Fruit fly (Drosophila melanogaster): ENCODE results near the gene Rab1.
A peak's percentile ranks its signal among the peaks of the same experiment; 100 is the strongest.

The Rab1 gene

dm6 chr3R:21263177-21263576 lies 5.7 kb downstream of the Rab1 start (continued):
- TF ChIP-seq fd96Cb (tag; optimal IDR thresholded peaks at IDR 0.05), result no peak
- peak; percentile 78 for TF ChIP-seq sens (GFP tag)
- no peak for TF ChIP-seq NK7.1 (GFP tag; optimal IDR thresholded peaks at IDR 0.05)
- no peak for TF ChIP-seq hbn (GFP tag; IDR thresholded peaks at IDR 0.05; ENCODE audit: partially characterized antibody)
- peak in 1 of 2 experiments; percentile 19 for TF ChIP-seq Hr51 (GFP tag; optimal IDR thresholded peaks at IDR 0.05)
- TF ChIP-seq BEAF-32 (GFP tag; optimal IDR thresholded peaks at IDR 0.05), result no peak
- peak; percentile 1 for TF ChIP-seq CG2202 (tag; optimal IDR thresholded peaks at IDR 0.05)
- TF ChIP-seq ewg (GFP tag; optimal IDR thresholded peaks at IDR 0.05), result peak; percentile 29
- no peak for TF ChIP-seq pita (GFP tag; optimal IDR thresholded peaks at IDR 0.05)
- 0 out of 3 replicates have a peak, but pooled peaks have one; percentile 6 for TF ChIP-seq Mrtf (GFP tag; IDR thresholded peaks at IDR 0.05)
- TF ChIP-seq vfl (GFP tag; optimal IDR thresholded peaks at IDR 0.05), result no peak
- TF ChIP-seq MTF-1 (GFP tag; optimal IDR thresholded peaks at IDR 0.05; ENCODE audit: borderline replicate concordance), result peak; percentile 41
- TF ChIP-seq CG12104 (GFP tag; optimal IDR thresholded peaks at IDR 0.05), result no peak
- no peak for TF ChIP-seq pzg (GFP tag; optimal IDR thresholded peaks at IDR 0.05)
- TF ChIP-seq tin (GFP tag; optimal IDR thresholded peaks at IDR 0.05), result no peak
- TF ChIP-seq CG4707 (GFP tag; optimal IDR thresholded peaks at IDR 0.05), result peak; percentile 31
- TF ChIP-seq CG7372 (GFP tag; IDR thresholded peaks at IDR 0.05), result 0 out of 2 replicates have a peak, but pooled peaks have one; percentile 22
- TF ChIP-seq CG13624 (GFP tag; optimal IDR thresholded peaks at IDR 0.05), result no peak
- no peak for TF ChIP-seq Bdp1 (GFP tag; optimal IDR thresholded peaks at IDR 0.05)
- peak; percentile 31 for TF ChIP-seq caup (GFP tag; optimal IDR thresholded peaks at IDR 0.05; ENCODE audit: severe bottlenecking)
- no peak for TF ChIP-seq CG9876 (GFP tag; optimal IDR thresholded peaks at IDR 0.05)
- no peak for TF ChIP-seq mirr (GFP tag; optimal IDR thresholded peaks at IDR 0.05)
- TF ChIP-seq Taf1 (GFP tag; IDR thresholded peaks at IDR 0.05), result no peak
- no peak for TF ChIP-seq Bteb2 (GFP tag; optimal IDR thresholded peaks at IDR 0.05)
- TF ChIP-seq ap (GFP tag; IDR thresholded peaks at IDR 0.05), result peak; percentile 38; the same call in 1 of the 2 replicates
- peak; percentile 38; the same call in 1 of the 3 replicates for TF ChIP-seq dysf (GFP tag; IDR thresholded peaks at IDR 0.05)
- TF ChIP-seq CG15269 (tag; optimal IDR thresholded peaks at IDR 0.05), result no peak
- no peak for TF ChIP-seq CG10366 (GFP tag; IDR thresholded peaks at IDR 0.05)
- no peak for TF ChIP-seq crp (GFP tag; optimal IDR thresholded peaks at IDR 0.05)
- peak; percentile 9 for TF ChIP-seq dmrt11E (tag; optimal IDR thresholded peaks at IDR 0.05)
- no peak for TF ChIP-seq tx (GFP tag; optimal IDR thresholded peaks at IDR 0.05)
- no peak for TF ChIP-seq Kr (GFP tag; optimal IDR thresholded peaks at IDR 0.05)
- TF ChIP-seq ac (GFP tag; optimal IDR thresholded peaks at IDR 0.05), result peak; percentile 35
- TF ChIP-seq CG13424 (tag; optimal IDR thresholded peaks at IDR 0.05), result no peak
- TF ChIP-seq maf-S (GFP tag; optimal IDR thresholded peaks at IDR 0.05), result no peak
- TF ChIP-seq zfh2 (GFP tag; optimal IDR thresholded peaks at IDR 0.05), result no peak
- no peak for TF ChIP-seq CG13287 (GFP tag; IDR thresholded peaks at IDR 0.05; ENCODE audit: partially characterized antibody)
- no peak for TF ChIP-seq CG31388 (GFP tag; optimal IDR thresholded peaks at IDR 0.05)
- no peak for TF ChIP-seq Sry-β (GFP tag; optimal IDR thresholded peaks at IDR 0.05)
- TF ChIP-seq bab2 (GFP tag; optimal IDR thresholded peaks at IDR 0.05), result no peak
- peak; percentile 50 for TF ChIP-seq CG2875 (GFP tag; optimal IDR thresholded peaks at IDR 0.05)
- TF ChIP-seq Tbp (GFP tag; optimal IDR thresholded peaks at IDR 0.05), result no peak
- no peak for TF ChIP-seq CG1832 (GFP tag; optimal IDR thresholded peaks at IDR 0.05)
- no peak for TF ChIP-seq dati (GFP tag; IDR thresholded peaks at IDR 0.05)
- no peak for TF ChIP-seq CG4328 (GFP tag; optimal IDR thresholded peaks at IDR 0.05)
- TF ChIP-seq chn (GFP tag; optimal IDR thresholded peaks at IDR 0.05), result no peak
- TF ChIP-seq CG12299 (tag; optimal IDR thresholded peaks at IDR 0.05), result no peak
- TF ChIP-seq ATbp (GFP tag; optimal IDR thresholded peaks at IDR 0.05), result peak; percentile 56
- TF ChIP-seq insv (GFP tag; optimal IDR thresholded peaks at IDR 0.05), result no peak
- no peak for TF ChIP-seq dimm (GFP tag; IDR thresholded peaks at IDR 0.05)

Data from whole organism, embryonic.